In the genomic region with DNA sequence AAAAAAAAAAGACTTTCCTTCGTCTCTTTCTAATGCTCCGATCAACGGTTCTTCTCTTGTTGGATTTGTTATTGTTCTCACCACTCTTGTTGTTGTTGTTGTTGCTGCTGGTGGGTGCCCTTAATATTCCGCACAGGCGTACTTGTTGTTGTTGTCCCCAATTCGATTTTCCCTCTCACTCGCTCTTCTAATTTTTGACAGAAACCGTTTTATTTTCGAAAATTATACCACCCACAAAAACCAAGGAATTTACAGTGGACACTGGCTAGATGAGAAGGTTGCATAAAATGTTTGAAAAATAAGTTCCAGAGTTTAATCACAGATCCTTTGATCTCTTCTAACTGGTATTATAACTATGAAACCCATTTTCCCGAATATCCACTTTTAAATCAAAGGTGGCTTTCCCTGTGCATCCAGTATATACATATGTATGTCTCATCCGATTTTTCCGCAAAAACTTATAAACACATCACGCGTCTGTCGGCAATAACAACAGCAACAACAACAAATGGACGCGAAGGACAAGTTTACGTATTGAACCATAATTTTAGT, we compare ENCODE assay signal across 1 fruit fly cellular context.
TF ChIP-seq lines count a peak whose summit lies in the region.

No protein-coding gene starts in this region.

TF ChIP-seq in whole organism, embryonic, 481 proteins besides CTCF, POLR2A, EP300 and RAD21 (continued from another document and continues in another):
- TF ChIP-seq so (GFP tag; IDR thresholded peaks at IDR 0.05; lab: Robert Waterston, UW) (no peak; the same call in 2 of the 3 replicates), unc-4 (GFP tag; IDR thresholded peaks at IDR 0.05; lab: Robert Waterston, UW; ENCODE audit: partially characterized antibody) (no peak), Atf-2 (GFP tag; optimal IDR thresholded peaks at IDR 0.05; lab: Kevin White, UChicago) (no peak), CG8388 (GFP tag; optimal IDR thresholded peaks at IDR 0.05; lab: Kevin White, UChicago) (no peak), CG9876 (GFP tag; optimal IDR thresholded peaks at IDR 0.05; lab: Kevin White, UChicago) (no peak), hb (GFP tag; IDR thresholded peaks at IDR 0.05; lab: Robert Waterston, UW; ENCODE audit: partially characterized antibody) (no peak), BEAF-32 (GFP tag; optimal IDR thresholded peaks at IDR 0.05; lab: Kevin White, UChicago) (no peak), lmd (GFP tag; IDR thresholded peaks at IDR 0.05; lab: Robert Waterston, UW) (peak; percentile 73; the same call in 1 of the 2 replicates), odd (GFP tag; optimal IDR thresholded peaks at IDR 0.05; lab: Kevin White, UChicago) (no peak), CG1792 (GFP tag; optimal IDR thresholded peaks at IDR 0.05; lab: Kevin White, UChicago) (peak; percentile 44), CG12769 (tag; optimal IDR thresholded peaks at IDR 0.05; lab: Kevin White, UChicago) (peak; percentile 53), CG7745 (tag; optimal IDR thresholded peaks at IDR 0.05; lab: Kevin White, UChicago) (no peak), jumu (GFP tag; optimal IDR thresholded peaks at IDR 0.05; lab: Kevin White, UChicago) (no peak), ro (GFP tag; IDR thresholded peaks at IDR 0.05; lab: Robert Waterston, UW) (no peak), Pdp1 (GFP tag; optimal IDR thresholded peaks at IDR 0.05; lab: Kevin White, UChicago) (peak in 1 of 2 experiments; percentile 6), CG1603 (tag; optimal IDR thresholded peaks at IDR 0.05; lab: Kevin White, UChicago) (no peak), CG17568 (GFP tag; optimal IDR thresholded peaks at IDR 0.05; lab: Kevin White, UChicago) (no peak), gfzf (GFP tag; optimal IDR thresholded peaks at IDR 0.05; lab: Kevin White, UChicago) (no peak), CG42726 (GFP tag; IDR thresholded peaks at IDR 0.05; lab: Robert Waterston, UW; ENCODE audit: partially characterized antibody) (no peak), PHDP (tag; optimal IDR thresholded peaks at IDR 0.05; lab: Kevin White, UChicago) (peak; percentile 33), dati (GFP tag; IDR thresholded peaks at IDR 0.05; lab: Robert Waterston, UW) (no peak), CG6272 (GFP tag; IDR thresholded peaks at IDR 0.05; lab: Robert Waterston, UW) (0 out of 2 replicates have a peak, but pooled peaks have one; percentile 44), CG32772 (GFP tag; IDR thresholded peaks at IDR 0.05; lab: Robert Waterston, UW) (0 out of 2 replicates have a peak, but pooled peaks have one; percentile 24), CG9437 (GFP tag; optimal IDR thresholded peaks at IDR 0.05; lab: Kevin White, UChicago) (no peak), zf30C (GFP tag; optimal IDR thresholded peaks at IDR 0.05; lab: Kevin White, UChicago) (no peak), CG13424 (tag; optimal IDR thresholded peaks at IDR 0.05; lab: Kevin White, UChicago) (peak; percentile 44), CG18476 (GFP tag; optimal IDR thresholded peaks at IDR 0.05; lab: Kevin White, UChicago) (no peak), ato (GFP tag; IDR thresholded peaks at IDR 0.05; lab: Robert Waterston, UW; ENCODE audit: partially characterized antibody) (no peak), zfh1 (GFP tag; IDR thresholded peaks at IDR 0.05; lab: Robert Waterston, UW) (peak; percentile 35; the same call in 1 of the 3 replicates), Oli (tag; optimal IDR thresholded peaks at IDR 0.05; lab: Kevin White, UChicago) (no peak), az2 (GFP tag; optimal IDR thresholded peaks at IDR 0.05; lab: Kevin White, UChicago) (no peak), Dbx (GFP tag; IDR thresholded peaks at IDR 0.05; lab: Robert Waterston, UW) (peak; percentile 50; the same call in 2 of the 3 replicates), CG14441 (GFP tag; IDR thresholded peaks at IDR 0.05; lab: Robert Waterston, UW) (peak; percentile 78), CG13624 (GFP tag; optimal IDR thresholded peaks at IDR 0.05; lab: Kevin White, UChicago) (no peak), CG17802 (tag; optimal IDR thresholded peaks at IDR 0.05; lab: Kevin White, UChicago) (no peak), CG15073 (GFP tag; optimal IDR thresholded peaks at IDR 0.05; lab: Kevin White, UChicago) (no peak), Stat92E (GFP tag; optimal IDR thresholded peaks at IDR 0.05; lab: Kevin White, UChicago) (no peak), ken (GFP tag; IDR thresholded peaks at IDR 0.05; lab: Robert Waterston, UW) (0 out of 3 replicates have a peak, but pooled peaks have one; percentile 55), ranshi (GFP tag; IDR thresholded peaks at IDR 0.05; lab: Robert Waterston, UW) (peak; percentile 74), CG16813 (GFP tag; IDR thresholded peaks at IDR 0.05; lab: Robert Waterston, UW; ENCODE audit: partially characterized antibody) (no peak), insv (GFP tag; optimal IDR thresholded peaks at IDR 0.05; lab: Kevin White, UChicago) (no peak), CG10431 (GFP tag; optimal IDR thresholded peaks at IDR 0.05; lab: Kevin White, UChicago) (no peak), gcm2 (GFP tag; optimal IDR thresholded peaks at IDR 0.05; lab: Kevin White, UChicago) (no peak), CG2875 (GFP tag; optimal IDR thresholded peaks at IDR 0.05; lab: Kevin White, UChicago) (no peak), CG12236 (GFP tag; optimal IDR thresholded peaks at IDR 0.05; lab: Kevin White, UChicago) (no peak), ham (GFP tag; IDR thresholded peaks at IDR 0.05; lab: Robert Waterston, UW) (no peak), Hr51 (GFP tag; optimal IDR thresholded peaks at IDR 0.05; lab: Kevin White, UChicago) (peak in 1 of 2 experiments; percentile 49), CG15601 (tag; optimal IDR thresholded peaks at IDR 0.05; lab: Kevin White, UChicago) (no peak), CG7271 (tag; optimal IDR thresholded peaks at IDR 0.05; lab: Kevin White, UChicago) (no peak), Hr39 (optimal IDR thresholded peaks at IDR 0.05; lab: Kevin White, UChicago) (no peak), CG17328 (GFP tag; IDR thresholded peaks at IDR 0.05; lab: Robert Waterston, UW) (peak; percentile 45; the same call in 1 of the 2 replicates), CG5180 (GFP tag; optimal IDR thresholded peaks at IDR 0.05; lab: Kevin White, UChicago) (no peak), Sox102F (GFP tag; optimal IDR thresholded peaks at IDR 0.05; lab: Kevin White, UChicago) (peak; percentile 36), CG8359 (GFP tag; optimal IDR thresholded peaks at IDR 0.05; lab: Kevin White, UChicago; ENCODE audit: borderline replicate concordance) (no peak), Elba2 (GFP tag; optimal IDR thresholded peaks at IDR 0.05; lab: Kevin White, UChicago) (no peak), klu (GFP tag; IDR thresholded peaks at IDR 0.05; lab: Robert Waterston, UW) (peak; percentile 18; the same call in 1 of the 2 replicates), mld (GFP tag; IDR thresholded peaks at IDR 0.05; lab: Robert Waterston, UW; ENCODE audit: partially characterized antibody) (no peak), scrt (GFP tag; optimal IDR thresholded peaks at IDR 0.05; lab: Kevin White, UChicago) (no peak), CG6654 (GFP tag; optimal IDR thresholded peaks at IDR 0.05; lab: Kevin White, UChicago) (no peak), Abd-B (GFP tag; optimal IDR thresholded peaks at IDR 0.05; lab: Kevin White, UChicago) (no peak), inv (GFP tag; IDR thresholded peaks at IDR 0.05; lab: Robert Waterston, UW; ENCODE audit: partially characterized antibody) (no peak), CG11398 (GFP tag; optimal IDR thresholded peaks at IDR 0.05; lab: Kevin White, UChicago) (no peak), NC2β (GFP tag; optimal IDR thresholded peaks at IDR 0.05; lab: Kevin White, UChicago) (no peak), Dfd (GFP tag; optimal IDR thresholded peaks at IDR 0.05; lab: Kevin White, UChicago) (no peak), otp (GFP tag; IDR thresholded peaks at IDR 0.05; lab: Robert Waterston, UW) (0 out of 3 replicates have a peak, but pooled peaks have one; percentile 52), br (optimal IDR thresholded peaks at IDR 0.05; lab: Kevin White, UChicago) (no peak), CG9817 (tag; optimal IDR thresholded peaks at IDR 0.05; lab: Kevin White, UChicago) (peak; percentile 64), CG1233 (GFP tag; optimal IDR thresholded peaks at IDR 0.05; lab: Kevin White, UChicago) (no peak), CoRest (tag; optimal IDR thresholded peaks at IDR 0.05; lab: Kevin White, UChicago) (peak; percentile 17), CG34224 (GFP tag; IDR thresholded peaks at IDR 0.05; lab: Robert Waterston, UW; ENCODE audit: partially characterized antibody) (no peak), fd102C (GFP tag; optimal IDR thresholded peaks at IDR 0.05; lab: Kevin White, UChicago) (no peak), caup (GFP tag; optimal IDR thresholded peaks at IDR 0.05; lab: Kevin White, UChicago; ENCODE audit: severe bottlenecking) (peak; percentile 52), knrl (GFP tag; IDR thresholded peaks at IDR 0.05; lab: Robert Waterston, UW; ENCODE audit: partially characterized antibody) (no peak), gcm (GFP tag; optimal IDR thresholded peaks at IDR 0.05; lab: Kevin White, UChicago) (no peak), H2.0 (GFP tag; IDR thresholded peaks at IDR 0.05; lab: Robert Waterston, UW) (0 out of 2 replicates have a peak, but pooled peaks have one; percentile 44), CG3847 (GFP tag; IDR thresholded peaks at IDR 0.05; lab: Robert Waterston, UW) (peak; percentile 59), salm (tag; optimal IDR thresholded peaks at IDR 0.05; lab: Kevin White, UChicago) (peak; percentile 13), CG10274 (GFP tag; optimal IDR thresholded peaks at IDR 0.05; lab: Kevin White, UChicago) (no peak), Scr (GFP tag; IDR thresholded peaks at IDR 0.05; lab: Robert Waterston, UW; ENCODE audit: partially characterized antibody) (no peak), Bgb (GFP tag; IDR thresholded peaks at IDR 0.05; lab: Robert Waterston, UW; ENCODE audit: partially characterized antibody) (no peak), CG31441 (GFP tag; IDR thresholded peaks at IDR 0.05; lab: Robert Waterston, UW) (no peak), sima (GFP tag; optimal IDR thresholded peaks at IDR 0.05; lab: Kevin White, UChicago) (no peak), CG30020 (tag; optimal IDR thresholded peaks at IDR 0.05; lab: Kevin White, UChicago) (no peak), rib (GFP tag; IDR thresholded peaks at IDR 0.05; lab: Robert Waterston, UW) (0 out of 2 replicates have a peak, but pooled peaks have one; percentile 29), ERR (GFP tag; optimal IDR thresholded peaks at IDR 0.05; lab: Kevin White, UChicago) (no peak), CG8944 (GFP tag; optimal IDR thresholded peaks at IDR 0.05; lab: Kevin White, UChicago) (peak; percentile 40), pb (GFP tag; optimal IDR thresholded peaks at IDR 0.05; lab: Kevin White, UChicago) (no peak), trem (tag; optimal IDR thresholded peaks at IDR 0.05; lab: Kevin White, UChicago) (no peak), Nf-YA (GFP tag; IDR thresholded peaks at IDR 0.05; lab: Robert Waterston, UW) (no peak), CG6813 (GFP tag; optimal IDR thresholded peaks at IDR 0.05; lab: Kevin White, UChicago) (no peak), CG7963 (GFP tag; IDR thresholded peaks at IDR 0.05; lab: Robert Waterston, UW; ENCODE audit: partially characterized antibody) (no peak), Dek (tag; optimal IDR thresholded peaks at IDR 0.05; lab: Kevin White, UChicago) (peak; percentile 6), Dad (GFP tag; optimal IDR thresholded peaks at IDR 0.05; lab: Kevin White, UChicago) (no peak), CG6683 (GFP tag; optimal IDR thresholded peaks at IDR 0.05; lab: Kevin White, UChicago) (no peak), lov (optimal IDR thresholded peaks at IDR 0.05; lab: Kevin White, UChicago) (no peak), lov (GFP tag; IDR thresholded peaks at IDR 0.05; lab: Robert Waterston, UW) (no peak), sd (tag; optimal IDR thresholded peaks at IDR 0.05; lab: Kevin White, UChicago) (peak; percentile 97), dysf (GFP tag; IDR thresholded peaks at IDR 0.05; lab: Robert Waterston, UW) (peak; percentile 79), CG2202 (tag; optimal IDR thresholded peaks at IDR 0.05; lab: Kevin White, UChicago) (no peak), CG2678 (tag; optimal IDR thresholded peaks at IDR 0.05; lab: Kevin White, UChicago) (peak; percentile 59), gce (GFP tag; IDR thresholded peaks at IDR 0.05; lab: Robert Waterston, UW) (no peak; the same call in 2 of the 3 replicates), hth (optimal IDR thresholded peaks at IDR 0.05; lab: Kevin White, UChicago) (no peak), CG17361 (GFP tag; IDR thresholded peaks at IDR 0.05; lab: Robert Waterston, UW) (no peak), CG9215 (GFP tag; IDR thresholded peaks at IDR 0.05; lab: Robert Waterston, UW) (no peak), CrebB (tag; optimal IDR thresholded peaks at IDR 0.05; lab: Kevin White, UChicago) (no peak), crp (GFP tag; optimal IDR thresholded peaks at IDR 0.05; lab: Kevin White, UChicago) (no peak), wek (GFP tag; optimal IDR thresholded peaks at IDR 0.05; lab: Kevin White, UChicago) (no peak), CG1647 (GFP tag; optimal IDR thresholded peaks at IDR 0.05; lab: Kevin White, UChicago) (no peak), Rx (GFP tag; IDR thresholded peaks at IDR 0.05; lab: Robert Waterston, UW) (peak; percentile 68), cwo (GFP tag; optimal IDR thresholded peaks at IDR 0.05; lab: Kevin White, UChicago) (peak; percentile 5), kah (GFP tag; optimal IDR thresholded peaks at IDR 0.05; lab: Kevin White, UChicago) (no peak), chm (GFP tag; IDR thresholded peaks at IDR 0.05; lab: Robert Waterston, UW) (0 out of 2 replicates have a peak, but pooled peaks have one; percentile 55), CG17385 (GFP tag; optimal IDR thresholded peaks at IDR 0.05; lab: Kevin White, UChicago) (no peak), luna (GFP tag; optimal IDR thresholded peaks at IDR 0.05; lab: Kevin White, UChicago) (peak; percentile 10), CG18619 (GFP tag; optimal IDR thresholded peaks at IDR 0.05; lab: Kevin White, UChicago) (no peak), fu2 (GFP tag; optimal IDR thresholded peaks at IDR 0.05; lab: Kevin White, UChicago) (peak; percentile 52), Neu2 (GFP tag; optimal IDR thresholded peaks at IDR 0.05; lab: Kevin White, UChicago; ENCODE audit: borderline replicate concordance) (no peak), CG1832 (GFP tag; optimal IDR thresholded peaks at IDR 0.05; lab: Kevin White, UChicago) (no peak), CG11085 (GFP tag; IDR thresholded peaks at IDR 0.05; lab: Robert Waterston, UW) (0 out of 2 replicates have a peak, but pooled peaks have one; percentile 11), CG10462 (GFP tag; optimal IDR thresholded peaks at IDR 0.05; lab: Kevin White, UChicago) (no peak), Mes4 (GFP tag; optimal IDR thresholded peaks at IDR 0.05; lab: Kevin White, UChicago) (no peak), z (GFP tag; IDR thresholded peaks at IDR 0.05; lab: Robert Waterston, UW) (no peak), CG12942 (GFP tag; optimal IDR thresholded peaks at IDR 0.05; lab: Kevin White, UChicago) (no peak), CG12219 (GFP tag; optimal IDR thresholded peaks at IDR 0.05; lab: Kevin White, UChicago) (peak; percentile 24)
